Fruit fly (Drosophila melanogaster) whole organism, wandering third instar larva: Measurements from ENCODE around the gene Nepl3.
A peak's percentile ranks its signal among the peaks of the same experiment; 100 is the strongest.

Source experiments
- Abd-B ChIP-seq: fragments of >200 bp; optimal IDR thresholded peaks from 2 replicates; lab custom pipeline; 2017; ENCODE audit warnings: missing biosample characterization, missing genetic modification characterization
- CG32264 ChIP-seq: fragments of 200-800 bp; sonication (Bioruptor generic); optimal IDR thresholded peaks from 2 replicates; lab custom pipeline; 2016; ENCODE audit warnings: missing biosample characterization, missing genetic modification characterization
- CG9705 ChIP-seq: fragments of 200-800 bp; sonication (Bioruptor generic); optimal IDR thresholded peaks from 2 replicates; lab custom pipeline; 2018; ENCODE audit warnings: missing biosample characterization, mild to moderate bottlenecking, missing genetic modification characterization
- CrebA ChIP-seq: fragments of 200-800 bp; sonication (Bioruptor generic); optimal IDR thresholded peaks from 2 replicates; lab custom pipeline; 2016; ENCODE audit warnings: missing biosample characterization, mild to moderate bottlenecking, missing genetic modification characterization, borderline replicate concordance
- Dfd ChIP-seq: fragments of >200 bp; optimal IDR thresholded peaks from 2 replicates; lab custom pipeline; 2017; ENCODE audit warnings: missing biosample characterization, missing genetic modification characterization
- Dif ChIP-seq: fragments of 200-275, 200-300 bp; sonication (Bioruptor generic); optimal IDR thresholded peaks from 2 replicates; lab custom pipeline; 2018; ENCODE audit warnings: missing biosample characterization, missing genetic modification characterization; ENCODE audit not compliant: partially characterized antibody
- GATAd ChIP-seq: sonication (Bioruptor generic); optimal IDR thresholded peaks from 2 replicates; lab custom pipeline; 2016; ENCODE audit warnings: missing biosample characterization, missing genetic modification characterization
- HLH106 ChIP-seq: fragments of 200-800 bp; optimal IDR thresholded peaks from 3 replicates; lab custom pipeline; 2019; ENCODE audit warnings: missing biosample characterization, mild to moderate bottlenecking, missing genetic modification characterization, moderate library complexity
- Hnf4 ChIP-seq: fragments of 200-800 bp; sonication (Bioruptor generic); optimal IDR thresholded peaks from 2 replicates; lab custom pipeline; 2016; ENCODE audit warnings: missing biosample characterization, mild to moderate bottlenecking, missing genetic modification characterization
- Hr78 ChIP-seq: fragments of >200 bp; optimal IDR thresholded peaks from 2 replicates; lab custom pipeline; 2017; ENCODE audit warnings: missing biosample characterization, missing genetic modification characterization
- Hr83 ChIP-seq: fragments of 200-300 bp; sonication (Bioruptor generic); optimal IDR thresholded peaks from 2 replicates; lab custom pipeline; 2016; ENCODE audit warnings: missing biosample characterization, mild to moderate bottlenecking, missing genetic modification characterization, moderate library complexity; ENCODE audit not compliant: poor library complexity, severe bottlenecking
- Jra ChIP-seq: sonication (Bioruptor generic); optimal IDR thresholded peaks from 2 replicates; lab custom pipeline; 2016; ENCODE audit warnings: missing biosample characterization, missing genetic modification characterization
- Mio ChIP-seq: sonication (Bioruptor generic); optimal IDR thresholded peaks from 2 replicates; lab custom pipeline; 2016; ENCODE audit warnings: missing biosample characterization, missing genetic modification characterization
- Myc ChIP-seq: fragments of >200 bp; optimal IDR thresholded peaks from 2 replicates; lab custom pipeline; 2017
- N ChIP-seq: fragments of >200 bp; optimal IDR thresholded peaks from 2 replicates; lab custom pipeline; 2018; ENCODE audit warnings: missing biosample characterization, missing external identifiers, missing genetic modification characterization
- OdsH ChIP-seq: fragments of 200-800 bp; sonication (Bioruptor generic); optimal IDR thresholded peaks from 2 replicates; lab custom pipeline; 2016; ENCODE audit warnings: missing biosample characterization, mild to moderate bottlenecking, missing genetic modification characterization
- Rel ChIP-seq, 2 experiments: fragments of 200-800 bp; sonication (Bioruptor generic) in 1 of 2; optimal IDR thresholded peaks; 2 replicates in 1 of 2; 3 replicates in 1 of 2; lab custom pipeline; 2016 to 2019; ENCODE audit warnings: mild to moderate bottlenecking in 2 of 2, missing biosample characterization in 2 of 2, missing genetic modification characterization in 2 of 2, moderate library complexity in 1 of 2
- Sp1 ChIP-seq: fragments of 200-800 bp; sonication (Bioruptor generic); optimal IDR thresholded peaks from 3 replicates; lab custom pipeline; 2019; ENCODE audit warnings: missing biosample characterization, mild to moderate bottlenecking, missing genetic modification characterization, moderate library complexity
- Vsx2 ChIP-seq: fragments of 200-300, 225-300 bp; sonication (Bioruptor generic); optimal IDR thresholded peaks from 2 replicates; lab custom pipeline; 2018; ENCODE audit warnings: missing biosample characterization, missing genetic modification characterization; ENCODE audit not compliant: partially characterized antibody
- br ChIP-seq: fragments of 200-800 bp; sonication (Bioruptor generic); optimal IDR thresholded peaks from 2 replicates; lab custom pipeline; 2016; ENCODE audit warnings: missing biosample characterization, missing genetic modification characterization
- brk ChIP-seq: fragments of 200-800 bp; sonication (Bioruptor generic); optimal IDR thresholded peaks from 2 replicates; lab custom pipeline; 2016; ENCODE audit warnings: missing biosample characterization, mild to moderate bottlenecking, missing genetic modification characterization
- dl ChIP-seq, 2 experiments: fragments of 175-275, 200-275 bp in 1 of 2; fragments of 200-275 bp in 1 of 2; sonication (Bioruptor generic); optimal IDR thresholded peaks; lab custom pipeline; 2018; ENCODE audit warnings: mild to moderate bottlenecking in 2 of 2, missing biosample characterization in 2 of 2, missing genetic modification characterization in 2 of 2, moderate library complexity in 2 of 2; ENCODE audit not compliant: partially characterized antibody in 2 of 2, insufficient read depth in 1 of 2
- dmrt93B ChIP-seq: fragments of 200-800 bp; sonication (Bioruptor generic); optimal IDR thresholded peaks from 2 replicates; lab custom pipeline; 2018; ENCODE audit warnings: missing biosample characterization, mild to moderate bottlenecking, missing genetic modification characterization
- dsf ChIP-seq: sonication (Bioruptor generic); optimal IDR thresholded peaks from 2 replicates; lab custom pipeline; 2016; ENCODE audit warnings: missing biosample characterization, missing genetic modification characterization, borderline replicate concordance
- ey ChIP-seq: fragments of 200-800 bp; sonication (Bioruptor generic); optimal IDR thresholded peaks from 2 replicates; lab custom pipeline; 2016; ENCODE audit warnings: missing biosample characterization, missing genetic modification characterization
- foxo ChIP-seq, 2 experiments: fragments of 200-800 bp; sonication (Bioruptor generic); optimal IDR thresholded peaks; 2 replicates in 1 of 2; 3 replicates in 1 of 2; lab custom pipeline; 2016 to 2017; ENCODE audit warnings: missing biosample characterization in 2 of 2, missing genetic modification characterization in 2 of 2
- fru ChIP-seq: fragments of 200-800 bp; sonication (Bioruptor generic); optimal IDR thresholded peaks from 3 replicates; lab custom pipeline; 2016; ENCODE audit warnings: missing biosample characterization, mild to moderate bottlenecking, missing genetic modification characterization
- h ChIP-seq: fragments of 200-800 bp; sonication (Bioruptor generic); optimal IDR thresholded peaks from 3 replicates; lab custom pipeline; 2016; ENCODE audit warnings: missing biosample characterization, mild to moderate bottlenecking, missing genetic modification characterization
- jim ChIP-seq: fragments of 175-275, 200-325 bp; sonication (Bioruptor generic); optimal IDR thresholded peaks from 2 replicates; lab custom pipeline; 2016; ENCODE audit warnings: missing biosample characterization, mild to moderate bottlenecking, missing genetic modification characterization
- lola ChIP-seq: fragments of >200 bp; optimal IDR thresholded peaks from 2 replicates; lab custom pipeline; 2017; ENCODE audit warnings: missing biosample characterization, missing genetic modification characterization
- pan ChIP-seq: fragments of >200 bp; optimal IDR thresholded peaks from 2 replicates; lab custom pipeline; 2017
- psq ChIP-seq: fragments of 200-800 bp; sonication (Bioruptor generic); optimal IDR thresholded peaks from 3 replicates; lab custom pipeline; 2017; ENCODE audit warnings: missing biosample characterization, mild to moderate bottlenecking, missing genetic modification characterization, moderate library complexity
- rgr ChIP-seq: fragments of 200-800 bp; sonication (Bioruptor generic); optimal IDR thresholded peaks from 3 replicates; lab custom pipeline; 2016; ENCODE audit warnings: missing biosample characterization, mild to moderate bottlenecking, missing genetic modification characterization
- sage ChIP-seq: fragments of 200-800 bp; sonication (Bioruptor generic); optimal IDR thresholded peaks from 2 replicates; lab custom pipeline; 2016; ENCODE audit warnings: missing biosample characterization, mild to moderate bottlenecking, missing genetic modification characterization
- sv ChIP-seq: fragments of 200-800 bp; sonication (Bioruptor generic); optimal IDR thresholded peaks from 3 replicates; lab custom pipeline; 2016; ENCODE audit warnings: missing biosample characterization, missing genetic modification characterization
- tai ChIP-seq: sonication (Bioruptor generic); optimal IDR thresholded peaks from 2 replicates; lab custom pipeline; 2016; ENCODE audit warnings: missing biosample characterization, missing genetic modification characterization
- usp ChIP-seq: fragments of >200 bp; optimal IDR thresholded peaks from 2 replicates; lab custom pipeline; 2017; ENCODE audit warnings: missing biosample characterization, missing genetic modification characterization
- woc ChIP-seq: sonication (Bioruptor generic); optimal IDR thresholded peaks from 2 replicates; lab custom pipeline; 2016; ENCODE audit warnings: missing biosample characterization, mild to moderate bottlenecking, missing genetic modification characterization

Nepl3 gene

dm6 chr2L:5044892-5045619 lies 13.0 kb downstream of the Nepl3 start:
- TF ChIP-seq Dfd (GFP tag; lab: Kevin White, UChicago) (no peak), brk (no peak), CrebA (GFP tag; lab: Kevin White, UChicago) (no peak), pan (lab: Kevin White, UChicago) (no peak), Hnf4 (GFP tag; lab: Kevin White, UChicago) (peak; percentile 15), Jra (GFP tag; lab: Kevin White, UChicago) (no peak), HLH106 (tag; lab: Kevin White, UChicago) (peak; percentile 28), dmrt93B (GFP tag; lab: Kevin White, UChicago) (no peak), foxo (GFP tag; optimal IDR thresholded peaks at IDR 0.05; lab: Kevin White, UChicago) (peak in 1 of 2 experiments; percentile 43), GATAd (GFP tag; lab: Kevin White, UChicago) (no peak), ey (GFP tag; lab: Kevin White, UChicago) (peak; percentile 44), Vsx2 (GFP tag; lab: Kevin White, UChicago) (peak; percentile 33), Hr83 (GFP tag; lab: Kevin White, UChicago) (peak; percentile 3), h (GFP tag; lab: Kevin White, UChicago) (peak; percentile 55), br (GFP tag; lab: Kevin White, UChicago) (peak; percentile 52), Sp1 (GFP tag; lab: Kevin White, UChicago) (peak; percentile 11), sv (GFP tag; lab: Kevin White, UChicago) (peak; percentile 31), OdsH (GFP tag; lab: Kevin White, UChicago) (peak; percentile 18), rgr (GFP tag; lab: Kevin White, UChicago) (peak; percentile 42), Mio (no peak)

dm6 chr2L:5044361-5044891 lies 13.6 kb downstream of the Nepl3 start, which contains the start of gene CG31650:
Gene CG31650, minus strand, starts transcription at chr2L:5044712.
- TF ChIP-seq sage (GFP tag; lab: Kevin White, UChicago) = no peak
- TF ChIP-seq Hr78 (GFP tag; lab: Kevin White, UChicago) = no peak
- no peak for TF ChIP-seq HLH106 (tag; lab: Kevin White, UChicago)
- no peak for TF ChIP-seq foxo (GFP tag; optimal IDR thresholded peaks at IDR 0.05; lab: Kevin White, UChicago)

dm6 chr2L:5043495-5044146 lies 14.4 kb downstream of the Nepl3 start:
- TF ChIP-seq Dif = no peak
- peak; percentile 51 for TF ChIP-seq ey (GFP tag; lab: Kevin White, UChicago)
- no peak for TF ChIP-seq sv (GFP tag; lab: Kevin White, UChicago)
- TF ChIP-seq OdsH (GFP tag; lab: Kevin White, UChicago) = peak; percentile 46
- TF ChIP-seq fru (GFP tag; lab: Kevin White, UChicago) = peak; percentile 47
- TF ChIP-seq tai (GFP tag; lab: Kevin White, UChicago) = no peak
- TF ChIP-seq jim (GFP tag; lab: Kevin White, UChicago) = no peak
- TF ChIP-seq GATAd (GFP tag; lab: Kevin White, UChicago) = no peak
- peak; percentile 48 for TF ChIP-seq HLH106 (tag; lab: Kevin White, UChicago)
- TF ChIP-seq Hnf4 (GFP tag; lab: Kevin White, UChicago) = peak; percentile 72
- peak in 1 of 2 experiments; percentile 73 for TF ChIP-seq foxo (GFP tag; optimal IDR thresholded peaks at IDR 0.05; lab: Kevin White, UChicago)
- TF ChIP-seq pan (lab: Kevin White, UChicago) = no peak
- TF ChIP-seq Sp1 (GFP tag; lab: Kevin White, UChicago) = peak; percentile 28
- TF ChIP-seq Myc (lab: Kevin White, UChicago) = no peak
- TF ChIP-seq CG9705 (GFP tag; lab: Kevin White, UChicago) = no peak
- no peak for TF ChIP-seq Dfd (GFP tag; lab: Kevin White, UChicago)
- no peak for TF ChIP-seq Hr83 (GFP tag; lab: Kevin White, UChicago)
- TF ChIP-seq h (GFP tag; lab: Kevin White, UChicago) = peak; percentile 54
- TF ChIP-seq br (GFP tag; lab: Kevin White, UChicago) = peak; percentile 48
- TF ChIP-seq Mio = no peak
- TF ChIP-seq sage (GFP tag; lab: Kevin White, UChicago) = no peak
- TF ChIP-seq lola (GFP tag; lab: Kevin White, UChicago) = no peak
- no peak for TF ChIP-seq CrebA (GFP tag; lab: Kevin White, UChicago)
- TF ChIP-seq rgr (GFP tag; lab: Kevin White, UChicago) = peak; percentile 55
- TF ChIP-seq Hr78 (GFP tag; lab: Kevin White, UChicago) = no peak
- no peak for TF ChIP-seq Jra (GFP tag; lab: Kevin White, UChicago)
- TF ChIP-seq psq = peak; percentile 49
- TF ChIP-seq dmrt93B (GFP tag; lab: Kevin White, UChicago) = peak; percentile 20
- no peak for TF ChIP-seq dl (GFP tag; optimal IDR thresholded peaks at IDR 0.05; lab: Kevin White, UChicago; ENCODE audit: insufficient read depth in 1 of 2, partially characterized antibody in 2 of 2)
- no peak for TF ChIP-seq woc (GFP tag; lab: Kevin White, UChicago)
- no peak for TF ChIP-seq Abd-B (GFP tag; lab: Kevin White, UChicago)
- TF ChIP-seq N = no peak
- TF ChIP-seq brk = no peak
- no peak for TF ChIP-seq Rel (GFP tag; optimal IDR thresholded peaks at IDR 0.05; lab: Kevin White, UChicago)
- peak; percentile 16 for TF ChIP-seq Rel (tag; optimal IDR thresholded peaks at IDR 0.05; lab: Kevin White, UChicago)
- no peak for TF ChIP-seq usp (GFP tag; lab: Kevin White, UChicago)
- no peak for TF ChIP-seq CG32264 (GFP tag; lab: Kevin White, UChicago)
- TF ChIP-seq dsf (GFP tag; lab: Kevin White, UChicago) = no peak
- TF ChIP-seq Vsx2 (GFP tag; lab: Kevin White, UChicago) = no peak
